Worm (Caenorhabditis elegans): ENCODE measurements around the gene srz-14.

Gene srz-14

ce11 chrV:16213323-16213722 is 29.9 kb downstream of the srz-14 start (continued):
- TF ChIP-seq grh-1 (GFP tag; IDR thresholded peaks at IDR 0.05) (peak; percentile 39; the same call in 1 of the 2 replicates), nhr-85 (tag) (peak; percentile 96), nhr-90 (tag; optimal IDR thresholded peaks at IDR 0.05; ENCODE audit: poor library complexity) (peak; percentile 10), F16B12.6 (tag; optimal IDR thresholded peaks at IDR 0.05) (no peak)

ce11 chrV:16214505-16214904 is 31.0 kb downstream of the srz-14 start, which contains the start of gene F11A5.9:
TSS of gene F11A5.9 (plus strand) at chrV:16214890.
- peak; percentile 19; the same call in 1 of the 2 replicates for TF ChIP-seq nhr-19 (GFP tag; conservative IDR thresholded peaks at IDR 0.05)
- no peak for TF ChIP-seq zip-4 (GFP tag; optimal IDR thresholded peaks at IDR 0.05)
- no peak for TF ChIP-seq ces-1 (GFP tag; optimal IDR thresholded peaks at IDR 0.05)
- TF ChIP-seq unc-62 (GFP tag; optimal IDR thresholded peaks at IDR 0.05) = no peak
- TF ChIP-seq lin-35 (GFP tag; optimal IDR thresholded peaks at IDR 0.05) = peak in 1 of 2 experiments; percentile 9
- TF ChIP-seq elt-3 (tag; optimal IDR thresholded peaks at IDR 0.05) = peak in 2 of 6 experiments; percentile 5 to 69
- no peak for TF ChIP-seq C16A3.4 (tag; optimal IDR thresholded peaks at IDR 0.05)
- TF ChIP-seq lin-13 (GFP tag; optimal IDR thresholded peaks at IDR 0.05) = no peak
- no peak for TF ChIP-seq nhr-77 (tag; optimal IDR thresholded peaks at IDR 0.05)
- TF ChIP-seq C04F5.9 (tag; optimal IDR thresholded peaks at IDR 0.05) = no peak
- TF ChIP-seq unc-30 (tag; optimal IDR thresholded peaks at IDR 0.05) = no peak
- no peak for TF ChIP-seq hpl-2 (GFP tag; optimal IDR thresholded peaks at IDR 0.05)
- no peak for TF ChIP-seq tlp-1 (tag; optimal IDR thresholded peaks at IDR 0.05)
- no peak for TF ChIP-seq dsc-1 (tag; optimal IDR thresholded peaks at IDR 0.05)
- peak; percentile 38 for TF ChIP-seq blmp-1 (tag; optimal IDR thresholded peaks at IDR 0.05)
- no peak for TF ChIP-seq egl-13 (tag; optimal IDR thresholded peaks at IDR 0.05)
- no peak for TF ChIP-seq ceh-8 (GFP tag; optimal IDR thresholded peaks at IDR 0.05)
- no peak for TF ChIP-seq pax-3 (tag; optimal IDR thresholded peaks at IDR 0.05)
- no peak for TF ChIP-seq aha-1 (tag; optimal IDR thresholded peaks at IDR 0.05)
- TF ChIP-seq alr-1 (tag; optimal IDR thresholded peaks at IDR 0.05; ENCODE audit: borderline replicate concordance) = no peak
- no peak for TF ChIP-seq xbp-1 (tag; optimal IDR thresholded peaks at IDR 0.05)
- no peak for TF ChIP-seq egl-27 (tag; optimal IDR thresholded peaks at IDR 0.05)
- no peak for TF ChIP-seq nhr-85 (tag)
- no peak for TF ChIP-seq unc-86 (tag; optimal IDR thresholded peaks at IDR 0.05)
- TF ChIP-seq lin-15B (tag; optimal IDR thresholded peaks at IDR 0.05) = no peak
- TF ChIP-seq fos-1 (tag; optimal IDR thresholded peaks at IDR 0.05) = no peak
- TF ChIP-seq lsy-2 (tag; optimal IDR thresholded peaks at IDR 0.05) = peak in 1 of 2 experiments; percentile 35
- TF ChIP-seq grh-1 (GFP tag; IDR thresholded peaks at IDR 0.05) = no peak

DNA sequence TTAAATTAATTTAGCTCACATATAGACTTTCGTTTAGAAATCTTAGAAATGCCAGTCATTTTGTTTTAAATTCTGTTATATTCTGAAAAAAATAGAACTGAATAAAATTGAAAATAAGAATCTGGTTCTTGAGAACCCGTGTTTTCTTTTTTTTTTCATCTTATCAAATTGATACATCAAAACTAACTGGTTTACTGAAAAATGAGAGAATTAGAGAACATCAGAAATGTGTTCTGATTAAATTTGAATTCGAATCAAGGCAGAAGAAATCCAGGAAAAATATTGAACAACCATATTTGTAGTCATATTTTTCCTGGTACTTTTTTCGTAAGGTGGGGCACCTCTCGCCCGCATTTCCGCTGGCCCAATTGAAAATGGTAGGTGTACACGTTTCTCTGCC is 35.1 kb downstream of the srz-14 start, which contains the start of gene F11A5.15:
Gene F11A5.15, minus strand, starts transcription at position 101 of the 400 bp plus-strand sequence.
- TF ChIP-seq nhr-71 (tag; optimal IDR thresholded peaks at IDR 0.05) (no peak), elt-3 (tag; optimal IDR thresholded peaks at IDR 0.05) (peak in 1 of 6 experiments; percentile 26), efl-1 (optimal IDR thresholded peaks at IDR 0.05) (no peak), efl-1 (GFP tag; optimal IDR thresholded peaks at IDR 0.05 in 1 of 2) (peak in 1 of 2 experiments; percentile 31), ceh-8 (GFP tag; optimal IDR thresholded peaks at IDR 0.05) (no peak), elt-2 (tag; optimal IDR thresholded peaks at IDR 0.05) (no peak), dsc-1 (tag; optimal IDR thresholded peaks at IDR 0.05) (no peak), unc-30 (tag; optimal IDR thresholded peaks at IDR 0.05) (no peak)

- no peak for TF ChIP-seq nhr-84 (tag; optimal IDR thresholded peaks at IDR 0.05)
- peak in 1 of 2 experiments; percentile 9 for TF ChIP-seq lin-35 (GFP tag; optimal IDR thresholded peaks at IDR 0.05)
- TF ChIP-seq elt-3 (tag; optimal IDR thresholded peaks at IDR 0.05) = peak in 1 of 6 experiments; percentile 87
- peak; percentile 30 for TF ChIP-seq blmp-1 (tag; optimal IDR thresholded peaks at IDR 0.05)
- no peak for TF ChIP-seq unc-62 (GFP tag; optimal IDR thresholded peaks at IDR 0.05)
- no peak for TF ChIP-seq lsy-2 (tag; optimal IDR thresholded peaks at IDR 0.05)
- TF ChIP-seq ceh-82 (tag; optimal IDR thresholded peaks at IDR 0.05) = no peak
- no peak for TF ChIP-seq nhr-11 (tag; optimal IDR thresholded peaks at IDR 0.05)
- no peak for TF ChIP-seq unc-98 (GFP tag; IDR thresholded peaks at IDR 0.05)
- no peak for TF ChIP-seq C16A3.4 (tag; optimal IDR thresholded peaks at IDR 0.05)
- TF ChIP-seq nhr-76 (tag; optimal IDR thresholded peaks at IDR 0.05) = no peak
- no peak for TF ChIP-seq ztf-4 (tag; optimal IDR thresholded peaks at IDR 0.05)
- no peak for TF ChIP-seq C34B4.2 (tag; optimal IDR thresholded peaks at IDR 0.05)
- TF ChIP-seq vab-15 (tag; optimal IDR thresholded peaks at IDR 0.05) = no peak
- TF ChIP-seq dsc-1 (tag; optimal IDR thresholded peaks at IDR 0.05) = no peak
- no peak for TF ChIP-seq snu-23 (GFP tag; optimal IDR thresholded peaks at IDR 0.05)
- TF ChIP-seq elt-2 (tag; optimal IDR thresholded peaks at IDR 0.05) = peak; percentile 15
- TF ChIP-seq nhr-28 (tag; optimal IDR thresholded peaks at IDR 0.05) = no peak
- TF ChIP-seq egl-27 (tag; optimal IDR thresholded peaks at IDR 0.05) = no peak
- no peak for TF ChIP-seq F16B12.6 (tag; optimal IDR thresholded peaks at IDR 0.05)
- no peak for TF ChIP-seq ces-1 (GFP tag; optimal IDR thresholded peaks at IDR 0.05)
- TF ChIP-seq nhr-20 (tag; optimal IDR thresholded peaks at IDR 0.05) = no peak
- no peak for TF ChIP-seq unc-86 (tag; optimal IDR thresholded peaks at IDR 0.05)
Measured at ce11 chrV:16218972-16219757, 35.7 kb downstream of the srz-14 start, which contains the start of gene glc-1. TSS of gene glc-1 (plus strand) at chrV:16219634.

All from whole organism, L1 larva.